Fruit fly (Drosophila melanogaster): ENCODE results near the gene hdm.
A peak's percentile ranks its signal among the peaks of the same experiment; 100 is the strongest.

hdm gene

dm6 chrX:7908239-7909068 lies 11.5 kb downstream of the hdm start, which contains the start of the genes dpr14 and spidey:
TSS of gene dpr14 (minus strand) at chrX:7908286.
TSS of gene spidey (plus strand) at chrX:7908931.
- TF ChIP-seq CG17801 (GFP tag; optimal IDR thresholded peaks at IDR 0.05; ENCODE audit: partially characterized antibody): peak; percentile 85

dm6 chrX:7901153-7902038 lies 18.5 kb downstream of the hdm start, which contains the start of the genes RpS6 and bys:
TSS of gene RpS6 (minus strand) at chrX:7901331.
TSS of gene bys (plus strand) at chrX:7901880.
- peak; percentile 78 for TF ChIP-seq CG17801 (GFP tag; optimal IDR thresholded peaks at IDR 0.05; ENCODE audit: partially characterized antibody)

- no peak for TF ChIP-seq CG17801 (GFP tag; optimal IDR thresholded peaks at IDR 0.05; ENCODE audit: partially characterized antibody)
Observed at dm6 chrX:7900659-7901058, 19.3 kb downstream of the hdm start.

- TF ChIP-seq CG17801 (GFP tag; optimal IDR thresholded peaks at IDR 0.05; ENCODE audit: partially characterized antibody): peak; percentile 73
Observed at dm6 chrX:7893411-7894122, 26.4 kb downstream of the hdm start, which contains the start of the genes CG45089, ND-MNLL and p115. TSS of gene CG45089 (minus strand) at chrX:7893798. TSS of gene ND-MNLL (minus strand) at chrX:7893798. TSS of gene p115 (plus strand) at chrX:7894031.

dm6 chrX:7892539-7892899 lies 27.4 kb downstream of the hdm start:
- TF ChIP-seq CG17801 (GFP tag; optimal IDR thresholded peaks at IDR 0.05; ENCODE audit: partially characterized antibody): peak; percentile 3

- no peak for TF ChIP-seq CG17801 (GFP tag; optimal IDR thresholded peaks at IDR 0.05; ENCODE audit: partially characterized antibody)
Observed at dm6 chrX:7891596-7892538, 28.1 kb downstream of the hdm start, which contains the start of gene Nek2. TSS of gene Nek2 (minus strand) at chrX:7891646.

- peak; percentile 84 for TF ChIP-seq CG17801 (GFP tag; optimal IDR thresholded peaks at IDR 0.05; ENCODE audit: partially characterized antibody)
Observed at dm6 chrX:7888386-7889024, 31.4 kb downstream of the hdm start, which contains the start of gene Acat1. TSS of gene Acat1 (minus strand) at chrX:7888785.

dm6 chrX:7884360-7884759 lies 35.6 kb downstream of the hdm start, which contains the start of gene Ir7g:
TSS of gene Ir7g (plus strand) at chrX:7884660.
- TF ChIP-seq CG17801 (GFP tag; optimal IDR thresholded peaks at IDR 0.05; ENCODE audit: partially characterized antibody): no peak

dm6 chrX:7883926-7884325 lies 36.0 kb downstream of the hdm start, which contains the start of gene Ir7f:
TSS of gene Ir7f (minus strand) at chrX:7884026.
- no peak for TF ChIP-seq CG17801 (GFP tag; optimal IDR thresholded peaks at IDR 0.05; ENCODE audit: partially characterized antibody)

- TF ChIP-seq CG17801 (GFP tag; optimal IDR thresholded peaks at IDR 0.05; ENCODE audit: partially characterized antibody): no peak
Observed at dm6 chrX:7881579-7881978, 38.4 kb downstream of the hdm start, which contains the start of gene Ir7e. TSS of gene Ir7e (minus strand) at chrX:7881679.

- no peak for TF ChIP-seq CG17801 (GFP tag; optimal IDR thresholded peaks at IDR 0.05; ENCODE audit: partially characterized antibody)
Observed at dm6 chrX:7878736-7879135, 41.2 kb downstream of the hdm start, which contains the start of gene Ir7d. TSS of gene Ir7d (minus strand) at chrX:7878836.

- TF ChIP-seq CG17801 (GFP tag; optimal IDR thresholded peaks at IDR 0.05; ENCODE audit: partially characterized antibody): no peak
Observed at dm6 chrX:7874094-7874493, 45.8 kb downstream of the hdm start, which contains the start of gene Ir7c. TSS of gene Ir7c (plus strand) at chrX:7874394.

All from ovary, adult (tissue).